Fruit fly (Drosophila melanogaster): Measurements from ENCODE around the gene Cox10.

Gene Cox10

DNA sequence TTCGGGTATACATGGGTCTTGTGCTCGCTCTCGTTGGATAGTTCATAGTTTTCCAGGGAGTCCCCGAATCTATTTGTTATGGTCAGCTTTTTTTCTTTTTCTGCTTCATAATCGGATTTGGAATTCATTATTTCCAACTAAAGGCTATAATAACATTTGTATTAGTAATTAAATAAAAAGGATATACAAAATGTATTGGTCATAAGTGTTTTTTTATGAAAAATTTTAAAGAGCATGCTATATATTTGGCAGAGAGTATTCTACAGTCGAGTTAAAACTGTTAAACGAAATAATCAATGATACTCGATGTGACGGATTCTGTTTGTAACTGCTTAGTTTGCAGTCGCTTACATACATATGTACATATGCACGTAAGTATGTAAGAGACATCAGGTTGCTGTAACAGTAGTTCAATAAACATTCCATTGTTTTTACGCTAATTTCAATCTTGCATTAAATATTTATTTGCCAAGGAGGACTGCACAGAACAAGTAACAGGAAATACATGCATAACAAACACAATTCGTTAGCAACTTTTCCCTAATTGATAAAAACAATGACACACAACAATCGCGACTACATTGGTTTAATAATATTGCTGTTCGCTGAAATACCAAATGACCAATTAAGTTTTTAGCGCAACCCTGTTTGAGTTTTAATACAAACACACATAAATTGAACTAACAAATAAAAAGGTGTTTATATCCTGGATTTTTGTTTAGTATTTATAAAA is 32.0 kb upstream of the Cox10 start (continued):
- TF ChIP-seq maf-S (GFP tag; optimal IDR thresholded peaks at IDR 0.05) (no peak), fd96Cb (tag; optimal IDR thresholded peaks at IDR 0.05) (peak; percentile 9), pzg (GFP tag; optimal IDR thresholded peaks at IDR 0.05) (no peak), lmd (GFP tag; IDR thresholded peaks at IDR 0.05) (no peak), CG13624 (GFP tag; optimal IDR thresholded peaks at IDR 0.05) (no peak), gro (GFP tag; optimal IDR thresholded peaks at IDR 0.05) (no peak), unpg (GFP tag; optimal IDR thresholded peaks at IDR 0.05) (peak; percentile 30), Hr51 (GFP tag; optimal IDR thresholded peaks at IDR 0.05) (peak in 1 of 2 experiments; percentile 42), CG13287 (GFP tag; IDR thresholded peaks at IDR 0.05; ENCODE audit: partially characterized antibody) (0 out of 2 replicates have a peak, but pooled peaks have one; percentile 50), zen2 (GFP tag; IDR thresholded peaks at IDR 0.05; ENCODE audit: partially characterized antibody) (no peak; the same call in 2 of the 3 replicates), CG14014 (GFP tag; IDR thresholded peaks at IDR 0.05) (no peak), CG5245 (GFP tag; optimal IDR thresholded peaks at IDR 0.05) (no peak), C15 (GFP tag; IDR thresholded peaks at IDR 0.05) (no peak), Hmx (GFP tag; optimal IDR thresholded peaks at IDR 0.05) (no peak), mam (GFP tag; optimal IDR thresholded peaks at IDR 0.05) (no peak), HLH3B (GFP tag; IDR thresholded peaks at IDR 0.05) (no peak), CG17328 (GFP tag; IDR thresholded peaks at IDR 0.05) (no peak), wor (GFP tag; IDR thresholded peaks at IDR 0.05) (no peak), CG7928 (GFP tag; optimal IDR thresholded peaks at IDR 0.05) (no peak), tna (GFP tag; IDR thresholded peaks at IDR 0.05; ENCODE audit: partially characterized antibody) (no peak), CG7556 (GFP tag; optimal IDR thresholded peaks at IDR 0.05) (no peak), CG18262 (tag; optimal IDR thresholded peaks at IDR 0.05) (peak; percentile 0), CG4360 (GFP tag; IDR thresholded peaks at IDR 0.05) (no peak), CG14860 (GFP tag; IDR thresholded peaks at IDR 0.05; ENCODE audit: partially characterized antibody) (no peak; the same call in 2 of the 3 replicates), MESR4 (GFP tag; optimal IDR thresholded peaks at IDR 0.05) (peak; percentile 70), Abd-B (GFP tag; optimal IDR thresholded peaks at IDR 0.05) (no peak), CG17385 (GFP tag; optimal IDR thresholded peaks at IDR 0.05) (no peak), CG2712 (tag; optimal IDR thresholded peaks at IDR 0.05) (peak; percentile 28), CG34422 (GFP tag; IDR thresholded peaks at IDR 0.05) (no peak), Ets97D (GFP tag; optimal IDR thresholded peaks at IDR 0.05) (no peak), CG2875 (GFP tag; optimal IDR thresholded peaks at IDR 0.05) (no peak), Hsf (GFP tag; optimal IDR thresholded peaks at IDR 0.05) (no peak), chm (GFP tag; IDR thresholded peaks at IDR 0.05) (no peak), PHDP (tag; optimal IDR thresholded peaks at IDR 0.05) (peak; percentile 33), en (GFP tag; optimal IDR thresholded peaks at IDR 0.05) (no peak), onecut (GFP tag; IDR thresholded peaks at IDR 0.05) (peak; percentile 62), seq (GFP tag; IDR thresholded peaks at IDR 0.05) (no peak), aop (GFP tag; IDR thresholded peaks at IDR 0.05) (no peak), ATbp (GFP tag; optimal IDR thresholded peaks at IDR 0.05) (no peak), nom (GFP tag; optimal IDR thresholded peaks at IDR 0.05) (no peak), CG8478 (optimal IDR thresholded peaks at IDR 0.05) (no peak), Hr39 (optimal IDR thresholded peaks at IDR 0.05) (no peak), Eip74EF (GFP tag; optimal IDR thresholded peaks at IDR 0.05) (no peak), CG7357 (GFP tag; IDR thresholded peaks at IDR 0.05) (no peak), tin (GFP tag; optimal IDR thresholded peaks at IDR 0.05) (no peak), CG7271 (tag; optimal IDR thresholded peaks at IDR 0.05) (no peak), Dbx (GFP tag; IDR thresholded peaks at IDR 0.05) (no peak), Nf-YA (GFP tag; IDR thresholded peaks at IDR 0.05) (no peak), grn (GFP tag; optimal IDR thresholded peaks at IDR 0.05) (no peak), CG6175 (GFP tag; IDR thresholded peaks at IDR 0.05) (no peak), CG9437 (GFP tag; optimal IDR thresholded peaks at IDR 0.05) (no peak)

Data from whole organism, embryonic.